Worm (Caenorhabditis elegans) whole organism, L2 larva: ENCODE data around the gene gpa-7.

Experiments
- C34F6.9 ChIP-seq: fragments of 150-350 bp; optimal IDR thresholded peaks from 2 replicates; lab custom pipeline; 2014; ENCODE audit warnings: missing biosample characterization, missing genetic modification characterization
- ZK546.5 ChIP-seq: sonication (generic microtip); optimal IDR thresholded peaks from 2 replicates; lab custom pipeline; 2017; ENCODE audit warnings: missing biosample characterization, missing genetic modification characterization
- alr-1 ChIP-seq: fragments of 150-350 bp; optimal IDR thresholded peaks from 2 replicates; lab custom pipeline; 2014; ENCODE audit warnings: missing biosample characterization, missing genetic modification characterization
- aly-2 ChIP-seq: fragments of 150-350 bp; optimal IDR thresholded peaks from 2 replicates; lab custom pipeline; 2014; ENCODE audit warnings: missing biosample characterization, missing genetic modification characterization
- blmp-1 ChIP-seq: sonication (generic microtip); optimal IDR thresholded peaks from 2 replicates; lab custom pipeline; 2017; ENCODE audit warnings: missing genetic modification characterization, mild to moderate bottlenecking, missing compliant biosample characterization, antibody characterized with exemption, moderate library complexity; ENCODE audit not compliant: insufficient read depth
- ceh-16 ChIP-seq: fragments of 150-350 bp; optimal IDR thresholded peaks from 2 replicates; lab custom pipeline; 2014; ENCODE audit warnings: missing biosample characterization, missing genetic modification characterization
- ceh-82 ChIP-seq: fragments of 150-350 bp; optimal IDR thresholded peaks from 2 replicates; lab custom pipeline; 2014; ENCODE audit warnings: missing biosample characterization, missing genetic modification characterization
- crh-2 ChIP-seq: sonication (generic microtip); optimal IDR thresholded peaks from 2 replicates; lab custom pipeline; 2017; ENCODE audit warnings: missing biosample characterization, missing genetic modification characterization
- dmd-4 ChIP-seq: sonication (generic microtip); optimal IDR thresholded peaks from 2 replicates; lab custom pipeline; 2017; ENCODE audit warnings: missing biosample characterization, missing genetic modification characterization
- egl-27 ChIP-seq: sonication (generic microtip); optimal IDR thresholded peaks from 3 replicates; lab custom pipeline; 2017; ENCODE audit warnings: missing biosample characterization, missing genetic modification reagents, missing genetic modification characterization
- fos-1 ChIP-seq: fragments of 150-350 bp; optimal IDR thresholded peaks from 2 replicates; lab custom pipeline; 2014; ENCODE audit warnings: missing biosample characterization, missing genetic modification characterization
- gmeb-1 ChIP-seq: fragments of 150-350 bp; optimal IDR thresholded peaks from 2 replicates; lab custom pipeline; 2014; ENCODE audit warnings: missing biosample characterization, missing genetic modification characterization
- lin-13 ChIP-seq: fragments of 150-350 bp; optimal IDR thresholded peaks from 2 replicates; lab custom pipeline; 2014; ENCODE audit warnings: missing biosample characterization, missing genetic modification reagents, missing genetic modification characterization
- lsy-2 ChIP-seq, 2 experiments: fragments of 150-350 bp in 1 of 2; sonication (generic microtip) in 1 of 2; optimal IDR thresholded peaks; 2 replicates each; lab custom pipeline; 2014 to 2017; ENCODE audit warnings: missing biosample characterization in 2 of 2, missing genetic modification characterization in 2 of 2
- nhr-10 ChIP-seq: sonication (generic microtip); optimal IDR thresholded peaks from 2 replicates; lab custom pipeline; 2017; ENCODE audit warnings: missing biosample characterization, missing genetic modification characterization
- nhr-12 ChIP-seq: fragments of 150-350 bp; optimal IDR thresholded peaks from 2 replicates; lab custom pipeline; 2014; ENCODE audit warnings: missing biosample characterization, missing genetic modification characterization
- nhr-129 ChIP-seq: fragments of 150-350 bp; optimal IDR thresholded peaks from 2 replicates; lab custom pipeline; 2014; ENCODE audit warnings: missing biosample characterization, missing genetic modification characterization
- nhr-21 ChIP-seq: fragments of 150-350 bp; optimal IDR thresholded peaks from 2 replicates; lab custom pipeline; 2014; ENCODE audit warnings: missing biosample characterization, missing genetic modification characterization
- nhr-23 ChIP-seq: fragments of 150-350 bp; optimal IDR thresholded peaks from 2 replicates; lab custom pipeline; 2014; ENCODE audit warnings: missing biosample characterization, missing genetic modification reagents, missing genetic modification characterization
- nhr-25 ChIP-seq: fragments of 150-350 bp; sonication (generic microtip); optimal IDR thresholded peaks from 3 replicates; lab custom pipeline; 2014; ENCODE audit warnings: missing biosample characterization, missing genetic modification characterization
- nhr-6 ChIP-seq: fragments of 150-350 bp; optimal IDR thresholded peaks from 2 replicates; lab custom pipeline; 2014; ENCODE audit warnings: missing biosample characterization, missing genetic modification characterization
- peb-1 ChIP-seq: fragments of 150-350 bp; optimal IDR thresholded peaks from 2 replicates; lab custom pipeline; 2014; ENCODE audit warnings: missing biosample characterization, missing genetic modification characterization
- sem-4 ChIP-seq: fragments of 150-350 bp; optimal IDR thresholded peaks from 2 replicates; lab custom pipeline; 2014; ENCODE audit warnings: missing biosample characterization, missing genetic modification reagents, missing genetic modification characterization
- skn-1 ChIP-seq: sonication (generic microtip); optimal IDR thresholded peaks from 2 replicates; lab custom pipeline; 2017; ENCODE audit warnings: missing biosample characterization, missing genetic modification characterization
- sma-3 ChIP-seq: sonication (generic microtip); optimal IDR thresholded peaks from 2 replicates; lab custom pipeline; 2016; ENCODE audit warnings: missing genetic modification reagents, missing genetic modification characterization, missing compliant biosample characterization
- sma-9 ChIP-seq, 2 experiments: fragments of 150-350 bp in 1 of 2; sonication (generic microtip) in 1 of 2; optimal IDR thresholded peaks; 2 replicates each; lab custom pipeline; 2014 to 2016; ENCODE audit warnings: missing genetic modification characterization in 2 of 2, mild to moderate bottlenecking in 1 of 2, missing biosample characterization in 1 of 2, missing compliant biosample characterization in 1 of 2, missing genetic modification reagents in 1 of 2, moderate library complexity in 1 of 2
- unc-39 ChIP-seq: fragments of 150-350 bp; optimal IDR thresholded peaks from 2 replicates; lab custom pipeline; 2014; ENCODE audit warnings: missing biosample characterization, missing genetic modification characterization
- unc-55 ChIP-seq: fragments of 150-350 bp; sonication (generic microtip); optimal IDR thresholded peaks from 3 replicates; lab custom pipeline; 2014; ENCODE audit warnings: missing biosample characterization, missing genetic modification reagents, missing genetic modification characterization
- unc-62 ChIP-seq: fragments of 150-350 bp; optimal IDR thresholded peaks from 2 replicates; lab custom pipeline; 2014; ENCODE audit warnings: missing biosample characterization, missing genetic modification reagents, missing genetic modification characterization
- ztf-1 ChIP-seq: fragments of 200-800 bp; sonication (Bioruptor generic); conservative IDR thresholded peaks from 2 replicates; pipeline ENCODE4 v1.3.6; 2022; ENCODE audit warnings: missing genetic modification characterization, missing compliant biosample characterization
- ztf-11 ChIP-seq: sonication (generic microtip); optimal IDR thresholded peaks from 2 replicates; lab custom pipeline; 2017; ENCODE audit warnings: missing biosample characterization, missing genetic modification characterization

gpa-7 gene

DNA sequence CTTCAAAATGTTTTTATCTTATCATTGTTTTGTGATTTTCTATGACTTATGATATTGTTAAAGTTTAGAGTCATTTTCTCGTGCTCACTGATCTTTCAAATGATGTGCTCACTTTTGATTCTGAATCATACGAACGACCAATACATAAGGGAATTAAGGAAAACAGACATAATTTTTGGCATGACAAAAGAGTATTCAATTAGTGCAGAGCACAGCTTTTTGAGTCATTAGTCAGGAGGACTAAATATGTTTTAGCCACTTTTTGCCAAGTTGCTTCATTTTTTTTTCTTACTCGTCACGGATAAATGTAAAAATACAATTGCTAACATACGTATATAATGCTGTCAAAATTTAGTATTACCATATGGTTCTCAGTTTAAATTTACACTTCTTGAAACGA is 25.3 kb downstream of the gpa-7 start, which contains the start of gene F13B12.2:
TSS of gene F13B12.2 (minus strand) at position 2 of the 400 bp plus-strand sequence.
- TF ChIP-seq unc-39 (tag; lab: Kevin White, UChicago), result no peak
- no peak for TF ChIP-seq alr-1
- no peak for TF ChIP-seq ceh-82 (tag; lab: Kevin White, UChicago)
- TF ChIP-seq fos-1 (tag; lab: Kevin White, UChicago), result peak; percentile 32
- no peak for TF ChIP-seq gmeb-1 (tag; lab: Kevin White, UChicago)
- TF ChIP-seq crh-2 (tag; lab: Kevin White, UChicago), result no peak
- no peak for TF ChIP-seq unc-62 (GFP tag; lab: Kevin White, UChicago)
- peak; percentile 5 for TF ChIP-seq skn-1 (tag; lab: Kevin White, UChicago)
- no peak for TF ChIP-seq nhr-23 (tag; lab: Kevin White, UChicago)

DNA sequence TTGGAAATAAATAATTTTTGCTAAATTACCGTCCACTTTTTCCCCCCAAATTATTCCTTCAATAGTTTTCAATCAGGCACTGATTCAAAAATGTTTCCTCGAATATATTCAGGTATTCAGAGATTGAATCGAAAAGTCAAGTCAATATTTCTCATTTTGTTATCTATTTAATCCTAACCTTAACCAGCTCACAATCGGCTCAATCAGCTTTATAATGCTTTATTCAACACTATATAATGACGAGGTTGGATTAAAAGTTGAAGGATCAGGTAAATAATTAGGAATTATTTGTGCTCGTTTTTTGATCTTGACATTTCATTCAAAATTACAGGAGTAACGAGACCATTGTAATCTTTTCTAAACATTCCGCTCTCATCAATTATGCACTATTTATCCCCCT is 26.7 kb downstream of the gpa-7 start:
- no peak for TF ChIP-seq aly-2
- TF ChIP-seq C34F6.9 (tag; lab: Kevin White, UChicago), result no peak
- TF ChIP-seq lin-13 (GFP tag; lab: Kevin White, UChicago), result no peak

DNA sequence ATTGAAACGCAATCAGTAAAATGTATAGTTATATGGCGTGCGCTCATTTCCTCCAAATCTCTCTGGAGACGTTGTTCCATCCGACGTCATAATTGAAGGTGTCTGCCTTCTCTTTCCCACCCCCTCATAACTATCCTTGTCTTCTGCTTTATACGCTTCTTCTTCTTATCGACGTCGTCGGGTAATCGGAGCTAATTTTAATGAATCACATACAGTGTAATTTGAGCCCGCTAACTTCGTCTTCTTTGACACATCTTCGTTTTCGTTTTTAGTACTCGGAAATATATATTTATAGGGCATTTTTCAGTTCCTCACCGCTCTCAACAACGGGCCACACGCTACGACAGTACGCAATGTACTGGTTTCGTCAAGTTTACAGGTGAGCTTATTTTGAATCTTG is 32.6 kb downstream of the gpa-7 start, which contains the start of gene ins-1:
TSS of gene ins-1 (plus strand) at position 301 of the 400 bp plus-strand sequence.
- no peak for TF ChIP-seq blmp-1 (tag; lab: Kevin White, UChicago)
- no peak for TF ChIP-seq unc-55 (GFP tag; lab: Kevin White, UChicago)
- TF ChIP-seq egl-27, result no peak
- TF ChIP-seq unc-39 (tag; lab: Kevin White, UChicago), result no peak
- no peak for TF ChIP-seq sma-3
- no peak for TF ChIP-seq ceh-16 (tag; lab: Kevin White, UChicago)
- TF ChIP-seq, all 48 proteins: peak for 0

- TF ChIP-seq nhr-21 (tag; lab: Kevin White, UChicago) (no peak), ZK546.5 (tag; lab: Kevin White, UChicago) (no peak), egl-27 (no peak), dmd-4 (no peak), nhr-129 (tag; lab: Kevin White, UChicago) (no peak), blmp-1 (tag; lab: Kevin White, UChicago) (no peak), nhr-6 (no peak)
These were observed 33.3 kb downstream of the gpa-7 start for ce11 chrIV:10437114-10437513.

DNA sequence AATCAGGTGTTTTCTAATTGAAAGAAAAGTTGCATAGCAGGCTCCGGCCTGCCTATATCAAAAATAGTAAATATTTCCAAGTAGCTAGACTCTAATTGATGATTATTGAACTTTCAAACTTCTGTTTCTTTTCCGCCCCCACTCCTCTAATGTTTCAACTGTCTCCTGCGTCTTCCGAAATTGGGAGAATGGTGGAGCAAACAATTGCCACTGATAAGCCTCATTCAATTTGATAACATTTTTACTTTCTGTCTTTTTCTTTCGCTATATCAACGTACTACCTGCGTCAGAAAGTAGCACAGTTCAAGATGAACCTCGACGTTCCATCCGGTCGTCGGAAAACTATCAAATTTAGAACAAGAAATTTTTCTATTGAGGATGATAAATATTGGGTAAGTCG is 35.1 kb downstream of the gpa-7 start, which contains the start of gene F13B12.3:
TSS of gene F13B12.3 (plus strand) at position 223 of the 400 bp plus-strand sequence.
- TF ChIP-seq blmp-1 (tag; lab: Kevin White, UChicago) (no peak), sma-3 (no peak), aly-2 (no peak), peb-1 (tag; lab: Kevin White, UChicago) (no peak), nhr-25 (no peak), C34F6.9 (tag; lab: Kevin White, UChicago) (no peak), nhr-10 (no peak), sma-9 (GFP tag; optimal IDR thresholded peaks at IDR 0.05; lab: Kevin White, UChicago) (peak; percentile 40), sma-9 (tag; optimal IDR thresholded peaks at IDR 0.05; lab: Kevin White, UChicago) (no peak), ztf-1 (GFP tag; lab: Robert Waterston, UW) (no peak), lsy-2 (tag; optimal IDR thresholded peaks at IDR 0.05; lab: Kevin White, UChicago) (no peak), crh-2 (tag; lab: Kevin White, UChicago) (peak; percentile 25), nhr-12 (tag; lab: Kevin White, UChicago) (no peak), gmeb-1 (tag; lab: Kevin White, UChicago) (peak; percentile 11), fos-1 (tag; lab: Kevin White, UChicago) (peak; percentile 73)
- TF ChIP-seq, all 48 proteins: peak for 4

DNA sequence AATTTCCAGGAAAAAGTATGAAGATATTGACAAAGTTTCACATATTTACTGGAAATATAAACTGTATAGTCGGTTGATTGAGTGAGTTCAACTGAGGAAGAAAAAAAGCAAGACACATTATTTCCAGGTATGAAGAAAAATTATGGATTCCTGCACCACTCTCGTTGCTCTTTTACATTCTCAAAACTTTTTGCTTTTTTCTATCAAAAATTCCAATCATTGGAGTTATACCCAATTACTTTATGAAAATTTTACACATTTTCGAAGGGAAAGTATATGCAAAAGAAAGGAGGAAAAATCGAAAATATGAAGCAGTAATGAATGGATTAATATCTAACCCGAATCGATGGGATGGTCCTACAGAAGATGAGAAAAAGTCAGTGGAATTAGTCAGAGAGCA is 39.1 kb downstream of the gpa-7 start:
- TF ChIP-seq ztf-11 (tag; lab: Kevin White, UChicago) (no peak), sem-4 (tag; lab: Kevin White, UChicago) (no peak)
